Worm (Caenorhabditis elegans) whole organism, L3 larva: ENCODE measurements around the gene C04G2.5.
A peak's percentile ranks its signal among the peaks of the same experiment; 100 is the strongest.

Source experiments
- R02D3.7 ChIP-seq: fragments of 150-350 bp; optimal IDR thresholded peaks from 2 replicates; lab custom pipeline; 2014; ENCODE audit warnings: missing biosample characterization, missing genetic modification characterization
- ZK546.5 ChIP-seq: sonication (generic microtip); optimal IDR thresholded peaks from 2 replicates; lab custom pipeline; 2017; ENCODE audit warnings: missing biosample characterization, missing genetic modification characterization
- ceh-16 ChIP-seq: sonication (generic microtip); optimal IDR thresholded peaks from 2 replicates; lab custom pipeline; 2017; ENCODE audit warnings: missing biosample characterization, missing genetic modification characterization
- ceh-28 ChIP-seq: fragments of 150-350 bp; optimal IDR thresholded peaks from 2 replicates; lab custom pipeline; 2014; ENCODE audit warnings: missing biosample characterization, missing genetic modification reagents, missing genetic modification characterization
- ceh-9 ChIP-seq: sonication (generic microtip); optimal IDR thresholded peaks from 2 replicates; lab custom pipeline; 2018; ENCODE audit warnings: missing biosample characterization, missing genetic modification characterization
- egl-27 ChIP-seq: sonication (generic microtip); optimal IDR thresholded peaks from 4 replicates; lab custom pipeline; 2017; ENCODE audit warnings: missing biosample characterization, missing genetic modification reagents, missing genetic modification characterization
- egl-5 ChIP-seq: fragments of 150-350 bp; optimal IDR thresholded peaks from 2 replicates; lab custom pipeline; 2017; ENCODE audit warnings: missing biosample characterization, missing genetic modification reagents, missing genetic modification characterization, inconsistent platforms
- elt-2 ChIP-seq: sonication (generic microtip); optimal IDR thresholded peaks from 2 replicates; lab custom pipeline; 2016; ENCODE audit warnings: missing genetic modification reagents, mild to moderate bottlenecking, missing genetic modification characterization, missing compliant biosample characterization
- elt-3 ChIP-seq, 3 experiments: fragments of 150-350 bp in 1 of 3; sonication (generic microtip) in 2 of 3; optimal IDR thresholded peaks; 2 replicates in 2 of 3; 4 replicates in 1 of 3; lab custom pipeline; 2014 to 2017; ENCODE audit warnings: missing biosample characterization in 3 of 3, missing genetic modification characterization in 3 of 3
- eor-1 ChIP-seq, 2 experiments: fragments of 150-350 bp; optimal IDR thresholded peaks; 2 replicates each; lab custom pipeline; 2014 to 2018; ENCODE audit warnings: missing biosample characterization in 2 of 2, missing genetic modification characterization in 2 of 2
- fkh-10 ChIP-seq: sonication (generic microtip); optimal IDR thresholded peaks from 2 replicates; lab custom pipeline; 2017; ENCODE audit warnings: missing biosample characterization, missing genetic modification reagents, missing genetic modification characterization
- fos-1 ChIP-seq: fragments of 150-350 bp; optimal IDR thresholded peaks from 2 replicates; lab custom pipeline; 2014; ENCODE audit warnings: missing biosample characterization, missing genetic modification characterization
- hmg-11 ChIP-seq: sonication (generic microtip); optimal IDR thresholded peaks from 2 replicates; lab custom pipeline; 2016; ENCODE audit warnings: missing genetic modification characterization, missing compliant biosample characterization
- lin-15B ChIP-seq: fragments of 150-350 bp; optimal IDR thresholded peaks from 2 replicates; lab custom pipeline; 2014; ENCODE audit warnings: missing biosample characterization, missing genetic modification characterization
- lin-39 ChIP-seq: fragments of 150-350 bp; optimal IDR thresholded peaks from 2 replicates; lab custom pipeline; 2018; ENCODE audit warnings: missing biosample characterization, missing genetic modification reagents, missing genetic modification characterization
- lsy-12 ChIP-seq: sonication (generic microtip); optimal IDR thresholded peaks from 2 replicates; lab custom pipeline; 2016; ENCODE audit warnings: mild to moderate bottlenecking, missing genetic modification characterization, missing compliant biosample characterization
- mdl-1 ChIP-seq: fragments of 150-350 bp; optimal IDR thresholded peaks from 2 replicates; lab custom pipeline; 2014; ENCODE audit warnings: missing biosample characterization, missing genetic modification characterization
- nfya-1 ChIP-seq: sonication (generic microtip); optimal IDR thresholded peaks from 2 replicates; lab custom pipeline; 2017; ENCODE audit warnings: missing genetic modification characterization, mild to moderate bottlenecking, missing compliant biosample characterization, antibody characterized with exemption, moderate library complexity; ENCODE audit not compliant: insufficient read depth
- nhr-11 ChIP-seq: fragments of 150-350 bp; optimal IDR thresholded peaks from 2 replicates; lab custom pipeline; 2014; ENCODE audit warnings: missing biosample characterization, missing genetic modification characterization
- nhr-23 ChIP-seq: fragments of 150-350 bp; optimal IDR thresholded peaks from 2 replicates; lab custom pipeline; 2014; ENCODE audit warnings: missing biosample characterization, missing genetic modification reagents, missing genetic modification characterization
- nhr-25 ChIP-seq: sonication (generic microtip); optimal IDR thresholded peaks from 2 replicates; lab custom pipeline; 2017; ENCODE audit warnings: missing biosample characterization, missing genetic modification characterization
- nhr-28 ChIP-seq: fragments of 150-350 bp; optimal IDR thresholded peaks from 2 replicates; lab custom pipeline; 2014; ENCODE audit warnings: missing biosample characterization, missing genetic modification characterization
- nhr-43 ChIP-seq: sonication (generic microtip); optimal IDR thresholded peaks from 2 replicates; lab custom pipeline; 2016; ENCODE audit warnings: mild to moderate bottlenecking, missing genetic modification characterization, missing compliant biosample characterization; ENCODE audit not compliant: poor library complexity, severe bottlenecking
- nhr-67 ChIP-seq: fragments of 150-350 bp; optimal IDR thresholded peaks from 2 replicates; lab custom pipeline; 2014; ENCODE audit warnings: missing biosample characterization, missing genetic modification characterization
- nhr-76 ChIP-seq: fragments of 150-350 bp; sonication (generic microtip); optimal IDR thresholded peaks from 5 replicates; lab custom pipeline; 2014; ENCODE audit warnings: missing biosample characterization, missing genetic modification characterization
- nhr-77 ChIP-seq: fragments of 150-350 bp; optimal IDR thresholded peaks from 2 replicates; lab custom pipeline; 2014; ENCODE audit warnings: missing biosample characterization, missing genetic modification characterization
- pha-4 ChIP-seq: fragments of 150-350 bp; optimal IDR thresholded peaks from 2 replicates; lab custom pipeline; 2014; ENCODE audit warnings: missing biosample characterization, missing genetic modification reagents, missing genetic modification characterization
- pqm-1 ChIP-seq: fragments of 150-350 bp; optimal IDR thresholded peaks from 2 replicates; lab custom pipeline; 2017; ENCODE audit warnings: missing biosample characterization, missing genetic modification characterization, inconsistent platforms
- skn-1 ChIP-seq: fragments of 150-350 bp; optimal IDR thresholded peaks from 2 replicates; lab custom pipeline; 2014; ENCODE audit warnings: missing biosample characterization, missing genetic modification characterization
- snpc-4 ChIP-seq: fragments of 150-350 bp; optimal IDR thresholded peaks from 2 replicates; lab custom pipeline; 2014; ENCODE audit warnings: missing biosample characterization, missing genetic modification characterization
- tbx-2 ChIP-seq: sonication (generic microtip); optimal IDR thresholded peaks from 2 replicates; lab custom pipeline; 2016; ENCODE audit warnings: mild to moderate bottlenecking, missing genetic modification characterization, missing compliant biosample characterization
- ztf-11 ChIP-seq: fragments of 150-350 bp; optimal IDR thresholded peaks from 2 replicates; lab custom pipeline; 2014; ENCODE audit warnings: missing biosample characterization, missing genetic modification characterization

The C04G2.5 gene

ce11 chrIV:10112570-10112969 lies 17.5 kb upstream of the C04G2.5 start, which contains the start of gene nsph-3.2:
TSS of gene nsph-3.2 (plus strand) at chrIV:10112870.
- TF ChIP-seq snpc-4 (tag; lab: Kevin White, UChicago) (no peak), hmg-11 (tag; lab: Kevin White, UChicago) (no peak), fkh-10 (GFP tag; lab: Kevin White, UChicago) (no peak), ceh-9 (tag; lab: Kevin White, UChicago) (no peak), nhr-43 (tag; lab: Kevin White, UChicago) (no peak), nhr-67 (no peak), lsy-12 (tag; lab: Kevin White, UChicago) (no peak), nhr-76 (no peak), nhr-28 (no peak), ceh-16 (tag; lab: Kevin White, UChicago) (no peak), fos-1 (no peak), elt-3 (tag; optimal IDR thresholded peaks at IDR 0.05; lab: Kevin White, UChicago) (no peak), ZK546.5 (tag; lab: Kevin White, UChicago) (no peak)

ce11 chrIV:10111441-10111840 lies 16.4 kb upstream of the C04G2.5 start, which contains the start of gene spch-1:
TSS of gene spch-1 (minus strand) at chrIV:10111541.
- TF ChIP-seq nhr-43 (tag; lab: Kevin White, UChicago) = no peak
- TF ChIP-seq nhr-77 (tag; lab: Kevin White, UChicago) = no peak
- no peak for TF ChIP-seq mdl-1
- no peak for TF ChIP-seq lin-39 (tag; lab: Kevin White, UChicago)

- TF ChIP-seq ceh-28 (no peak), nhr-23 (tag; lab: Kevin White, UChicago) (no peak), snpc-4 (tag; lab: Kevin White, UChicago) (no peak), tbx-2 (no peak), ztf-11 (no peak), skn-1 (no peak), nfya-1 (tag; lab: Kevin White, UChicago) (no peak), ceh-16 (tag; lab: Kevin White, UChicago) (no peak), nhr-25 (tag; lab: Kevin White, UChicago) (no peak), fos-1 (no peak)
These were observed 15.8 kb upstream of the C04G2.5 start for ce11 chrIV:10110870-10111269.

DNA sequence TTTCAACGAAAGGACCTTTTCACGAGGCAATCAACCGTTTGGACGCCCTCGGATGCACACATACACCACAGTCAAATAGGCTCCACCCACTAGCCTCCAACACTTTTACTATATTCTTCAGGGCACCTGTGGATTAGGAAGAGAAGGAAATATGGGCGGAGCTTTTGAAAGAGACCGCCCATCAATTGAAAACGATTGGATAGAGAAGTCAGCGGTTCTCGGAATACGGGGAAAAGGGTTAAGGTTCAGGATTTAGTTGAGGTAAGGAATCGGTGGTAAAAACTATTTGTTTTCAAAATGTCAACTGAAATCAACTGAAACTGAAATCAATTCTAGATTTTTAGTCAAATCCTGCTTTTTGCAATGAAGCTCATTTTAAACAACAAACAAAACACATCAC lies 15.3 kb upstream of the C04G2.5 start, which contains the start of gene egl-38:
TSS of gene egl-38 (minus strand) at position 101 of the 400 bp plus-strand sequence.
- TF ChIP-seq nhr-11 (tag; lab: Kevin White, UChicago) = no peak
- TF ChIP-seq ztf-11 = no peak
- TF ChIP-seq nhr-43 (tag; lab: Kevin White, UChicago) = no peak
- TF ChIP-seq fkh-10 (GFP tag; lab: Kevin White, UChicago) = no peak
- no peak for TF ChIP-seq pqm-1 (tag; lab: Kevin White, UChicago)
- TF ChIP-seq pha-4 = no peak
- no peak for TF ChIP-seq lin-15B (tag; lab: Kevin White, UChicago)
- no peak for TF ChIP-seq lsy-12 (tag; lab: Kevin White, UChicago)
- TF ChIP-seq nhr-76 = no peak
- TF ChIP-seq mdl-1 = no peak

DNA sequence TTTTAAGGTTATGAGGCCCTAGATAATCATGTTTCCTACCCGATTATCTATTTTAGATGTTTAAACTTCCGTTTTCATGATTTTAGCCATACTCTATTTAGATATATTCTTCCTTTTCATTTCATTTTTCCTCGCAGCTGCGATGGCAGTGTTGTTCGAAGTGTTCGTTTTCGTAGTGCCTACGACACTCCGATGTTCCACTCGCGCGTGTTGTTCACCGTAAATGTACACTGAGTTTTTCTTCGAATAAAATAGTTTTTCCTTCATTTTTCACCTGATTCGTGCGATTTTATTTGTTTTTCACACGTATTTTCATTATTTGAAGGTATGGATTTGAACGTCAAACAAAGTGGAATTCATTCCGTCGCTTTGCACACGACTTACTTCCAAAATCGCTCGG lies 1.8 kb upstream of the C04G2.5 start, which contains the start of gene dis-3:
TSS of gene dis-3 (plus strand) at position 322 of the 400 bp plus-strand sequence.
- TF ChIP-seq lin-15B (tag; lab: Kevin White, UChicago) (peak; percentile 42), R02D3.7 (tag; lab: Kevin White, UChicago) (peak; percentile 71), lin-39 (tag; lab: Kevin White, UChicago) (no peak), egl-27 (no peak), nhr-11 (tag; lab: Kevin White, UChicago) (no peak)

DNA sequence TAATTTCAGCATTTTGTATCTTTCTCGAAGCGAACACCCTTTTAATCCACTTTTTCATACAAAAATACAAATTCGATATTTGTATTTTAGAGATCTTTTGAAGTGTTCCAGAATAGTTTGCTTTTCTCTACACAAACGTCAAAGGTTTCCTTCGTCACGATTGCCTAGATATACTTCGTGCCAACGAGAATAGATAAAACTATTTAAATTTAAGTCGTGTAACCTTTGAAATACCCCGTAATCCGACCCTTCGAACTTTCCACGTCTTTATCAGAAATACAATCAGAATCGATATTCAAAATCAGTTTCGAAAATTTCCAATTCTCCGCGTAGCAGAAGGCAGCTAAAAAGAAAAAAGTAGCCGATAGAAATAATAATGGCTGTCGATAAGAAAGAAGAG lies 4.7 kb downstream of the C04G2.5 start, which contains the start of gene ttbk-5:
TSS of gene ttbk-5 (plus strand) at position 301 of the 400 bp plus-strand sequence.
- TF ChIP-seq nhr-11 (tag; lab: Kevin White, UChicago) (no peak), mdl-1 (no peak), nfya-1 (tag; lab: Kevin White, UChicago) (no peak), snpc-4 (tag; lab: Kevin White, UChicago) (no peak), egl-5 (no peak), elt-2 (tag; lab: Kevin White, UChicago) (no peak), lin-39 (tag; lab: Kevin White, UChicago) (no peak), nhr-76 (no peak), nhr-23 (tag; lab: Kevin White, UChicago) (no peak), nhr-67 (no peak), ZK546.5 (tag; lab: Kevin White, UChicago) (no peak), eor-1 (tag; optimal IDR thresholded peaks at IDR 0.05; lab: Kevin White, UChicago) (no peak)
